Worm (Caenorhabditis elegans) whole organism, L4/young adult: ENCODE data around the gene rfc-4.
A peak's percentile ranks its signal among the peaks of the same experiment; 100 is the strongest.

ENCODE experiments used
- W03F9.2 ChIP-seq: fragments of 150-350 bp; optimal IDR thresholded peaks from 2 replicates; lab custom pipeline; 2014; ENCODE audit warnings: missing biosample characterization, missing genetic modification characterization
- dao-5 ChIP-seq: sonication (generic microtip); optimal IDR thresholded peaks from 2 replicates; lab custom pipeline; 2016; ENCODE audit warnings: missing genotype, missing genetic modification characterization, moderate library complexity, missing compliant biosample characterization

The rfc-4 gene

DNA sequence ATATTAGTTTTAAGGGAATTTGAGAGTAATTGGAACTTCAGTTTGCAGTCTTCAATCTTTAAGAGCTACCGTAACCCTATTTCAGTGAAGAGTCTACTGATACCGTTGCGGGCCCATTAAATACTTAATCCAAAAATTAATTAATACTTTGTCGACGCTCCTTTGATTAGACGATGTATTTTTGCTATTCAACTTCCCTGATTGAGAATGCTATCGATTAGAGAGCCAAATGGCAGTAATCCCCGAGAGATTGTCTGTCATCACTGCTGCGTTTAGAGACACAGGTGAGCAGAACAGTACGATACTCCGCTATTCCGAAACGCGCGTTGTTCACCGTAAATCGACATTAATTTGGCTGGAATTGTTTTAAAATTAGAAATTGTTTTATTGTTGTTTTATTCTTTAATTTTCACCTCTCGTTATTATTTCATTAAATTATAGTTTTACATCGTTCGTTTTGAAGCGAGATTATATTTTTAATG is 49.1 kb downstream of the rfc-4 start, which contains the start of gene rfl-1:
Gene rfl-1, plus strand, starts transcription at position 51 of the 482 bp plus-strand sequence.
- no peak for TF ChIP-seq dao-5 (tag; lab: Kevin White, UChicago)
- TF ChIP-seq W03F9.2 (tag; lab: Kevin White, UChicago), result peak; percentile 37
